Worm (Caenorhabditis elegans) whole organism, L1 larva: ENCODE data around the gene T25B9.1.

Experiments used
- C34B4.2 ChIP-seq: sonication (generic microtip); optimal IDR thresholded peaks from 2 replicates; lab custom pipeline; 2017; ENCODE audit warnings: mild to moderate bottlenecking, missing genetic modification characterization, missing compliant biosample characterization
- blmp-1 ChIP-seq: fragments of 150-350 bp; optimal IDR thresholded peaks from 2 replicates; lab custom pipeline; 2014; ENCODE audit warnings: missing biosample characterization, missing genetic modification characterization
- ceh-90 ChIP-seq: sonication (generic microtip); optimal IDR thresholded peaks from 2 replicates; lab custom pipeline; 2016; ENCODE audit warnings: missing genetic modification characterization, missing compliant biosample characterization
- efl-1 ChIP-seq, 4 experiments: fragments of 150-350 bp; optimal IDR thresholded peaks in 3 of 4; peaks in 1 of 4; 1 replicate in 1 of 4; 2 replicates in 3 of 4; lab custom pipeline; 2014; ENCODE audit warnings: missing biosample characterization in 2 of 4, missing genetic modification characterization in 2 of 4, missing genetic modification reagents in 2 of 4
- fkh-10 ChIP-seq: sonication (generic microtip); optimal IDR thresholded peaks from 2 replicates; lab custom pipeline; 2017; ENCODE audit warnings: missing biosample characterization, missing genetic modification reagents, missing genetic modification characterization
- hlh-17 ChIP-seq: fragments of 200-800 bp; sonication (Bioruptor generic); optimal IDR thresholded peaks from 2 replicates; lab custom pipeline; 2018; ENCODE audit warnings: missing genetic modification characterization, mild to moderate bottlenecking, missing compliant biosample characterization, moderate library complexity, borderline replicate concordance
- hpl-2 ChIP-seq: fragments of 150-350 bp; optimal IDR thresholded peaks from 2 replicates; lab custom pipeline; 2014; ENCODE audit warnings: missing biosample characterization, missing genetic modification reagents, missing genetic modification characterization
- irx-1 ChIP-seq: sonication (generic microtip); optimal IDR thresholded peaks from 2 replicates; lab custom pipeline; 2016; ENCODE audit warnings: missing genetic modification characterization, missing compliant biosample characterization
- isw-1 ChIP-seq: fragments of 200-800 bp; sonication (Bioruptor generic); IDR thresholded peaks from 2 replicates; pipeline ENCODE4 v1.3.6; 2022; ENCODE audit warnings: missing genetic modification characterization, missing compliant biosample characterization
- lin-14 ChIP-seq: fragments of 200-800 bp; sonication (Bioruptor generic); optimal IDR thresholded peaks from 2 replicates; lab custom pipeline; 2018; ENCODE audit warnings: mild to moderate bottlenecking, missing genetic modification characterization, moderate library complexity, missing compliant biosample characterization
- lin-15B ChIP-seq: fragments of 150-350 bp; sonication (generic microtip); optimal IDR thresholded peaks from 3 replicates; lab custom pipeline; 2014; ENCODE audit warnings: missing biosample characterization, missing genetic modification characterization
- lin-35 ChIP-seq, 2 experiments: fragments of 150-350 bp; optimal IDR thresholded peaks; 2 replicates each; lab custom pipeline; 2014; ENCODE audit warnings: missing biosample characterization in 2 of 2, missing genetic modification characterization in 2 of 2, missing genetic modification reagents in 2 of 2
- mef-2 ChIP-seq: fragments of 150-350 bp; optimal IDR thresholded peaks from 2 replicates; lab custom pipeline; 2014; ENCODE audit warnings: missing biosample characterization, missing genetic modification characterization
- nhr-11 ChIP-seq: fragments of 150-350 bp; optimal IDR thresholded peaks from 2 replicates; lab custom pipeline; 2014; ENCODE audit warnings: missing biosample characterization, missing genetic modification characterization
- pag-3 ChIP-seq: sonication (generic microtip); optimal IDR thresholded peaks from 2 replicates; lab custom pipeline; 2017; ENCODE audit warnings: missing genetic modification characterization, mild to moderate bottlenecking, missing compliant biosample characterization, antibody characterized with exemption, borderline replicate concordance; ENCODE audit not compliant: insufficient read depth
- pqm-1 ChIP-seq: sonication (generic microtip); optimal IDR thresholded peaks from 3 replicates; lab custom pipeline; 2017; ENCODE audit warnings: missing biosample characterization, missing genetic modification characterization
- swsn-7 ChIP-seq: sonication (generic microtip); optimal IDR thresholded peaks from 2 replicates; lab custom pipeline; 2016; ENCODE audit warnings: missing genetic modification characterization, missing compliant biosample characterization
- tbx-2 ChIP-seq: sonication (generic microtip); optimal IDR thresholded peaks from 2 replicates; lab custom pipeline; 2016; ENCODE audit warnings: missing genetic modification characterization, missing compliant biosample characterization
- unc-130 ChIP-seq: fragments of 150-350 bp; optimal IDR thresholded peaks from 2 replicates; lab custom pipeline; 2017; ENCODE audit warnings: missing biosample characterization, missing genetic modification characterization, inconsistent platforms
- zip-4 ChIP-seq: fragments of 200-800 bp; sonication (Bioruptor generic); optimal IDR thresholded peaks from 2 replicates; lab custom pipeline; 2018; ENCODE audit warnings: mild to moderate bottlenecking, missing genetic modification characterization, moderate library complexity, missing compliant biosample characterization
- ztf-11 ChIP-seq, 2 experiments: sonication (generic microtip); optimal IDR thresholded peaks; 2 replicates each; lab custom pipeline; 2016 to 2017; ENCODE audit warnings: missing genetic modification characterization in 2 of 2, missing biosample characterization in 1 of 2, missing compliant biosample characterization in 1 of 2

The T25B9.1 gene

DNA sequence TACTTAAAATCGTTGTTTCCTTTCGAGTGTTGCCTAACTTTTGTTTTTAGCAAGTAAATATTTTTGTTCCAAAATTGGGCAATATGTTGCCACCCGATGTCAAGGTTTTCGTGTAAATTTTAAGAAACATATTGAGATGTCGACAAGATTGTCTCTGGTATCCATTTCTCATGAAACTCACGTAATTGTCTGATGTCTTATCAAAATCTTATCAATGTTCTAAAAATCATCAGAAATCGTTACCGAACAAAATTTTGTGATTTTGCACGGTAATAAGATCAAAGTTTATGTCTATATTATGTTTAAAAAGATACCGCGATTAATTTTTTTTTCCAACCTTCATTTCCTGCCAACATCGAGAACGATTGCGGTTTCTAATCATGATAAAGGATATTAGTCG is 50.9 kb downstream of the T25B9.1 start:
- TF ChIP-seq lin-14 (GFP tag; lab: Kevin White, UChicago) = no peak
- TF ChIP-seq hlh-17 (GFP tag; lab: Kevin White, UChicago) = no peak
- no peak for TF ChIP-seq isw-1 (GFP tag; lab: Robert Waterston, UW)
- no peak for TF ChIP-seq zip-4 (GFP tag; lab: Kevin White, UChicago)
- no peak for TF ChIP-seq hpl-2 (GFP tag; lab: Kevin White, UChicago)
- no peak for TF ChIP-seq tbx-2 (tag; lab: Kevin White, UChicago)
- no peak for TF ChIP-seq swsn-7 (tag; lab: Kevin White, UChicago)

DNA sequence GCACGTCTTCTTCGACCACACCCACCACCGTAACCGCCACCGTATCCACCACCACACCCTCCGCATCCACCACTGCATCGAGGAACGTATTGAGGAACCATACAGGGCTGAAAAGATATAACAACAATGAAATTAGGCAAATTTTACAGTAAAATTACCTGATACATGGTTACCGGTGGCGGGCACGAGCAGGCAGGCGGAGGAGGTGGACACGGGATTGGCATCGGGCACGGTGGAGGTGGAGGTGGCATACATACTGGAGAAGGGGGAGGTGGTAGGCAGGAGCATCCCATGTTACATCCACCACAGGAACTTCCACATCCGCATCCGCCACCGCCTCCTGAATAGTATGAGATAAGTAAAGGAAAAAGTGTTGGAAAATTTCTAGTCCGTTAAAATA is 51.5 kb downstream of the T25B9.1 start:
- TF ChIP-seq irx-1 (tag; lab: Kevin White, UChicago) (no peak), pag-3 (no peak), lin-15B (tag; lab: Kevin White, UChicago) (no peak), ceh-90 (tag; lab: Kevin White, UChicago) (no peak), nhr-11 (tag; lab: Kevin White, UChicago) (no peak), unc-130 (no peak), lin-35 (GFP tag; optimal IDR thresholded peaks at IDR 0.05; lab: Kevin White, UChicago) (no peak), ztf-11 (tag; optimal IDR thresholded peaks at IDR 0.05; lab: Kevin White, UChicago) (no peak), efl-1 (optimal IDR thresholded peaks at IDR 0.05; lab: Kevin White, UChicago) (no peak), efl-1 (GFP tag; optimal IDR thresholded peaks at IDR 0.05 in 1 of 2; lab: Kevin White, UChicago) (no peak), C34B4.2 (tag; lab: Kevin White, UChicago) (no peak), mef-2 (tag; lab: Kevin White, UChicago) (no peak), blmp-1 (tag; lab: Kevin White, UChicago) (no peak), pqm-1 (tag; lab: Kevin White, UChicago) (no peak), fkh-10 (GFP tag; lab: Kevin White, UChicago) (no peak)
